Worm (Caenorhabditis elegans) whole organism, midembryonic: ENCODE measurements around the gene F55A11.11.

Source experiments
- T22C8.4 ChIP-seq: fragments of 200-800 bp; sonication (Bioruptor generic); IDR thresholded peaks from 2 replicates; pipeline ENCODE4 v1.3.6; 2022; ENCODE audit warnings: missing genetic modification characterization, missing compliant biosample characterization
- cog-1 ChIP-seq: sonication (generic microtip); optimal IDR thresholded peaks from 2 replicates; lab custom pipeline; 2016; ENCODE audit warnings: missing genetic modification characterization, missing compliant biosample characterization
- flt-1 ChIP-seq: fragments of 200-800 bp; sonication (Bioruptor generic); IDR thresholded peaks from 2 replicates; pipeline ENCODE4 v1.3.6; 2022; ENCODE audit warnings: missing genetic modification characterization, missing compliant biosample characterization
- klf-2 ChIP-seq: fragments of 200-800 bp; sonication (Bioruptor generic); conservative IDR thresholded peaks from 2 replicates; pipeline ENCODE4 v1.3.6; 2022; ENCODE audit warnings: missing genetic modification reagents, missing genetic modification characterization, missing compliant biosample characterization
- med-1 ChIP-seq: sonication (generic microtip); optimal IDR thresholded peaks from 2 replicates; lab custom pipeline; 2017; ENCODE audit warnings: missing genetic modification characterization, mild to moderate bottlenecking, missing compliant biosample characterization, antibody characterized with exemption, missing genetic modification reagents; ENCODE audit not compliant: insufficient read depth
- ref-1 ChIP-seq: fragments of 200-800 bp; sonication (Bioruptor generic); conservative IDR thresholded peaks from 2 replicates; pipeline ENCODE4 v1.3.6; 2022; ENCODE audit warnings: missing genetic modification reagents, missing genetic modification characterization, missing compliant biosample characterization
- tab-1 ChIP-seq: fragments of 200-800 bp; sonication (Bioruptor generic); IDR thresholded peaks from 2 replicates; pipeline ENCODE4 v1.3.6; 2022; ENCODE audit warnings: missing genetic modification characterization, missing compliant biosample characterization
- ztf-23 ChIP-seq: fragments of 200-800 bp; sonication (Bioruptor generic); IDR thresholded peaks from 2 replicates; pipeline ENCODE4 v1.3.6; 2022; ENCODE audit warnings: missing genetic modification reagents, missing genetic modification characterization, missing compliant biosample characterization
- ztf-29 ChIP-seq: fragments of 200-800 bp; sonication (Bioruptor generic); IDR thresholded peaks from 2 replicates; pipeline ENCODE4 v1.3.6; 2022; ENCODE audit warnings: missing genetic modification reagents, missing genetic modification characterization, missing compliant biosample characterization

DNA sequence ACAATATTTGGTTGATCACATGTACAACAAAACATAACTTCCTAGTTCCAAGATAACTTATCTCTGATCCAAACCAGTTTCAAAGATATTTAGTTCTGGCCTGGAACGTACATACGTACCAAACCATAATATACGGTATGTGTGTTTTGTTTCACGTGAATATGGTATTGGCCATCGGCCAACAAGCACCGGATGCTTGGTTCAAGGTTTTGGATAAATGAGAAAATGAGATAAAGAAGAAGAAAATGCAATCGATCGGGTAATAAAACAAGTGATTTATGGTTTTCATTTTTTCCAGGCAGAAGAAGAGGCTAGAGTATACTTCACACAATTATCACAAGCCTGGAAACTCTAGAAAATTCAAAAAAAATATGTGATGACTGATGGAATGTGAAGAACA is 12.4 kb downstream of the F55A11.11 start:
- TF ChIP-seq klf-2, result no peak
- TF ChIP-seq ztf-23 (GFP tag; lab: Robert Waterston, UW), result no peak
- no peak for TF ChIP-seq tab-1
- TF ChIP-seq flt-1, result no peak
- no peak for TF ChIP-seq T22C8.4
- TF ChIP-seq ref-1 (GFP tag; lab: Robert Waterston, UW), result no peak
- TF ChIP-seq ztf-29 (GFP tag; lab: Robert Waterston, UW), result no peak
- TF ChIP-seq cog-1 (tag; lab: Kevin White, UChicago), result no peak
- no peak for TF ChIP-seq med-1 (GFP tag; lab: Kevin White, UChicago)
